Fruit fly (Drosophila melanogaster): ENCODE measurements around the gene Jon66Cii.

The Jon66Cii gene

dm6 chr3L:8346100-8346980, 47.1 kb downstream of the Jon66Cii start, which contains the start of the genes CG7182 and GAPcenA (continued):
- peak; percentile 90 for TF ChIP-seq vri (GFP tag; optimal IDR thresholded peaks at IDR 0.05)
- TF ChIP-seq CG6792 (GFP tag; optimal IDR thresholded peaks at IDR 0.05), result peak; percentile 70
- TF ChIP-seq CG11762 (GFP tag; optimal IDR thresholded peaks at IDR 0.05; ENCODE audit: insufficient read depth), result peak; percentile 64
- peak; percentile 66 for TF ChIP-seq lz (GFP tag; optimal IDR thresholded peaks at IDR 0.05)
- peak; percentile 54; the same call in 2 of the 3 replicates for TF ChIP-seq CG8119 (GFP tag; IDR thresholded peaks at IDR 0.05)
- no peak for TF ChIP-seq Smox (GFP tag; optimal IDR thresholded peaks at IDR 0.05)
- TF ChIP-seq CG15336 (GFP tag; IDR thresholded peaks at IDR 0.05), result peak; percentile 59; the same call in 1 of the 2 replicates
- peak; percentile 77 for TF ChIP-seq CG8632 (GFP tag; optimal IDR thresholded peaks at IDR 0.05)
- peak; percentile 53 for TF ChIP-seq CG11902 (GFP tag; optimal IDR thresholded peaks at IDR 0.05)
- peak; percentile 75 for TF ChIP-seq eg (GFP tag; IDR thresholded peaks at IDR 0.05)
- no peak for TF ChIP-seq dsx (GFP tag; optimal IDR thresholded peaks at IDR 0.05; ENCODE audit: poor library complexity, severe bottlenecking)
- TF ChIP-seq Hr4 (GFP tag; optimal IDR thresholded peaks at IDR 0.05), result no peak
- TF ChIP-seq Eip75B (GFP tag; optimal IDR thresholded peaks at IDR 0.05), result no peak
- peak; percentile 75 for TF ChIP-seq topi (GFP tag; optimal IDR thresholded peaks at IDR 0.05)
- TF ChIP-seq salr (GFP tag; optimal IDR thresholded peaks at IDR 0.05), result no peak
- TF ChIP-seq cyc (GFP tag; optimal IDR thresholded peaks at IDR 0.05), result peak; percentile 64
- TF ChIP-seq CG6276 (GFP tag; optimal IDR thresholded peaks at IDR 0.05), result no peak
- peak; percentile 36 for TF ChIP-seq Lpt (GFP tag; optimal IDR thresholded peaks at IDR 0.05)
- TF ChIP-seq Eip93F (GFP tag; optimal IDR thresholded peaks at IDR 0.05), result peak; percentile 27
- no peak for TF ChIP-seq dac (GFP tag; optimal IDR thresholded peaks at IDR 0.05)
- peak; percentile 63 for TF ChIP-seq CG31627 (GFP tag; optimal IDR thresholded peaks at IDR 0.05)
- peak; percentile 71 for TF ChIP-seq net (GFP tag; optimal IDR thresholded peaks at IDR 0.05)
- TF ChIP-seq CG6163 (GFP tag; IDR thresholded peaks at IDR 0.05), result peak; percentile 75
- TF ChIP-seq CG9139 (GFP tag; optimal IDR thresholded peaks at IDR 0.05), result peak; percentile 26
- peak; percentile 81 for TF ChIP-seq CG34406 (GFP tag; optimal IDR thresholded peaks at IDR 0.05)
- peak; percentile 78 for TF ChIP-seq achi (GFP tag; optimal IDR thresholded peaks at IDR 0.05)

- TF ChIP-seq esn (GFP tag; optimal IDR thresholded peaks at IDR 0.05) (no peak), fkh (GFP tag; optimal IDR thresholded peaks at IDR 0.05) (no peak), CG3919 (GFP tag; optimal IDR thresholded peaks at IDR 0.05) (no peak), pdm3 (GFP tag; optimal IDR thresholded peaks at IDR 0.05) (no peak), Sox15 (GFP tag; optimal IDR thresholded peaks at IDR 0.05) (no peak)
These were observed 48.3 kb downstream of the Jon66Cii start for dm6 chr3L:8345182-8345581.
